Fruit fly (Drosophila melanogaster) whole organism, prepupa: Measurements from ENCODE around the gene CG12531.

Experiments used
- Blimp-1 ChIP-seq: fragments of 200-800 bp; sonication (Bioruptor generic); optimal IDR thresholded peaks from 3 replicates; lab custom pipeline; 2017; ENCODE audit warnings: missing biosample characterization, missing genetic modification characterization, mild to moderate bottlenecking, moderate library complexity, missing genetic modification reagents
- CG1621 ChIP-seq: fragments of 200-800 bp; sonication (Bioruptor generic); optimal IDR thresholded peaks from 3 replicates; lab custom pipeline; 2018; ENCODE audit warnings: missing biosample characterization, mild to moderate bottlenecking, missing genetic modification characterization
- CG16779 ChIP-seq: fragments of 200-800 bp; sonication (Bioruptor generic); optimal IDR thresholded peaks from 3 replicates; lab custom pipeline; 2017; ENCODE audit warnings: missing biosample characterization, mild to moderate bottlenecking, missing genetic modification characterization
- CG3919 ChIP-seq: fragments of 200-800 bp; sonication (Bioruptor generic); optimal IDR thresholded peaks from 3 replicates; lab custom pipeline; 2016; ENCODE audit warnings: missing biosample characterization, missing genetic modification characterization
- CG6854 ChIP-seq: fragments of 200-800 bp; sonication (Bioruptor generic); optimal IDR thresholded peaks from 2 replicates; lab custom pipeline; 2017; ENCODE audit warnings: missing biosample characterization, mild to moderate bottlenecking, missing genetic modification characterization
- CG8119 ChIP-seq: fragments of 200-800 bp; sonication (Bioruptor generic); IDR thresholded peaks from 3 replicates; pipeline ENCODE4 v1.3.6; 2022; ENCODE audit warnings: missing biosample characterization, missing genetic modification characterization
- Ets21C ChIP-seq: fragments of 200-800 bp; sonication (Bioruptor generic); optimal IDR thresholded peaks from 3 replicates; lab custom pipeline; 2016; ENCODE audit warnings: missing biosample characterization, missing genetic modification characterization
- Hr39 ChIP-seq: fragments of 200-800 bp; sonication (Bioruptor generic); optimal IDR thresholded peaks from 2 replicates; lab custom pipeline; 2016; ENCODE audit warnings: missing biosample characterization, missing genetic modification characterization
- Met ChIP-seq: fragments of 200-800 bp; sonication (Bioruptor generic); optimal IDR thresholded peaks from 3 replicates; lab custom pipeline; 2016; ENCODE audit warnings: missing biosample characterization, missing genetic modification characterization
- net ChIP-seq: fragments of 200-800 bp; sonication (Bioruptor generic); optimal IDR thresholded peaks from 3 replicates; lab custom pipeline; 2016; ENCODE audit warnings: missing biosample characterization, missing genetic modification characterization
- topi ChIP-seq: fragments of 200-800 bp; sonication (Bioruptor generic); optimal IDR thresholded peaks from 3 replicates; lab custom pipeline; 2016; ENCODE audit warnings: missing biosample characterization, missing genetic modification characterization

DNA sequence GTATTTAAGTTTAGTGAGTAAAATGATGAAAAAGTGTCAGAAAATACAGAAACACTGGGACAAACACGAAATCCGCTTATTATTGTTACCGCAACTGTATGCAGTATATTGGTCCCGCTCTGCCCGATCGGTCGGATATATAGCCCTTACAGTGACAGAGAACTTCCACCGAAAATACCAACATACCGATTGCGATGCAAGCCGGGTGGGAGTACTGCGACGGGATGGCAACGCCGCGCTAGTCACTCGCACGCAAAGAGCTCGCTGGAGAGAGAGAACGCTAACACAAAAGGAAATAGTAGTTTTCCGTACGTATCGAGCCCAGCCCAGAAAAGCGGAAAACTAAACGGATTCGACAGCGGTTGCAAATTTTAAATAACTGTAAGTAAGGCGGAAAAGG lies 21.9 kb upstream of the CG12531 start, which contains the start of gene Cdc42:
- TF ChIP-seq Ets21C (no peak), CG6854 (GFP tag; lab: Kevin White, UChicago) (no peak), CG8119 (GFP tag; lab: Robert Waterston, UW) (no peak), Hr39 (GFP tag; lab: Kevin White, UChicago) (no peak), net (GFP tag; lab: Kevin White, UChicago) (no peak), CG3919 (GFP tag; lab: Kevin White, UChicago) (no peak), CG16779 (tag; lab: Kevin White, UChicago) (no peak), topi (no peak), Met (GFP tag; lab: Kevin White, UChicago) (no peak), Blimp-1 (no peak), CG1621 (tag; lab: Kevin White, UChicago) (peak; percentile 35)
